Fruit fly (Drosophila melanogaster): ENCODE measurements around the gene Ac3.

dm6 chr2L:21632909-21633308, 522 bp downstream of the Ac3 start:
- TF ChIP-seq psq (optimal IDR thresholded peaks at IDR 0.05) = no peak
- no peak for TF ChIP-seq h (optimal IDR thresholded peaks at IDR 0.05)
- TF ChIP-seq ttk (optimal IDR thresholded peaks at IDR 0.05) = no peak
- TF ChIP-seq Sin3A (optimal IDR thresholded peaks at IDR 0.05) = no peak
- no peak for TF ChIP-seq Myc (optimal IDR thresholded peaks at IDR 0.05)
- TF ChIP-seq insv (optimal IDR thresholded peaks at IDR 0.05) = no peak

Data from Kc167 (cell line).